Fruit fly (Drosophila melanogaster): Measurements from ENCODE around the gene ValRS-m.

ValRS-m gene

DNA sequence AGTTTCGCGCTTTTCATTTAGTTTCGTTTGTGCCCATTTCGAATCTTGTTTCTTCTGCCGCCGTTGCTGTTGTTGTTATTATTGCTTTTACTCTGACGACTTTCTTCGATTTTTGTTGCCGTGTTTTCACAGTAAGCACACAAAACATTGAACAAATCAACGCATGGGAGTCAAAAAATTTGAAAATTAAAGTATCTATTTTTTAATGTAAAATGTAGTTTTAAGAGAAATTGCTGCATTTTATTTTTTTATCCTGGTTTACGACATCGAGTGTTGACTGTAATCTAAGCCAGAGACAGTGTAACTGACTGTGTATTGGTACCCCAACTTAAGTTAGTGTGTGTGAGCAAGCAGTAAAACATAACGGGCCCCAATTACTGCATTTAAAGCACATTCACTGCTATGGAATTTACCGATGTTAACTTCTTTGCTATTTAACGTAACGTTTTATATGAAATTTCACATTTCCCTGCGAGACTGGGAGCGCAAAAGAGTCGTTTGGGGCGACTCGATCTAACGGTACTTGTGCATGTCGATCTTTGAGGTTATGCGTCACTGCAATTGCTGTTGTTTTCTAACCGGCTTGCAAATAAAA, 31.7 kb upstream of the ValRS-m start (continued):
- peak; percentile 74 for TF ChIP-seq CG32264 (GFP tag; optimal IDR thresholded peaks at IDR 0.05)
- TF ChIP-seq Jra (GFP tag; optimal IDR thresholded peaks at IDR 0.05): peak; percentile 67
- no peak for TF ChIP-seq lola (GFP tag; optimal IDR thresholded peaks at IDR 0.05)

DNA sequence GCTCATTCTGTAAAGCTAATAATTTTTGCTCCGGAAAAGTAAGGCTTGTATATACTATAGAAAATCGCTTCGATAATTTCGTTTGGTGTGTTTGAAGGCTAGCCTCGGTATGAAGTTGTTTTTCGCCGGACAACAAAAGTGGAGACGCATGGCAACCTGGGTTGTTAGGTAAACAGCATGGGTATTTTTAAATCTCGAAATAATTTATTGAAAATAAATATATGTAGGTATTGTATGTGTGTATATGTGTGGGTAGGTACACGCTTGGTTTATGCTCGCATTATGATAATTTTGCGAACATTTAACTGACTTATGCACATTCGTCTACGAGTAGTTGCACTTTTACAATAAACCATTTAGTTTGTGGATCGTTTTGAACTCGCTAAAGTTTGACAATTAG, 25.6 kb upstream of the ValRS-m start, which contains the start of gene CG5280:
Gene CG5280, minus strand, starts transcription at position 101 of the 400 bp plus-strand sequence.
- no peak for TF ChIP-seq GATAd (GFP tag; optimal IDR thresholded peaks at IDR 0.05)
- TF ChIP-seq lola (GFP tag; optimal IDR thresholded peaks at IDR 0.05): no peak

- TF ChIP-seq brk (GFP tag; optimal IDR thresholded peaks at IDR 0.05) (no peak), Vsx2 (GFP tag; optimal IDR thresholded peaks at IDR 0.05; ENCODE audit: partially characterized antibody) (peak; percentile 40), Rel (GFP tag; optimal IDR thresholded peaks at IDR 0.05) (no peak), Rel (tag; optimal IDR thresholded peaks at IDR 0.05) (peak; percentile 43)
Observed at dm6 chr3L:8986582-8986981, 22.0 kb upstream of the ValRS-m start, which contains the start of gene CG5068. Gene CG5068, plus strand, starts transcription at chr3L:8986710.

DNA sequence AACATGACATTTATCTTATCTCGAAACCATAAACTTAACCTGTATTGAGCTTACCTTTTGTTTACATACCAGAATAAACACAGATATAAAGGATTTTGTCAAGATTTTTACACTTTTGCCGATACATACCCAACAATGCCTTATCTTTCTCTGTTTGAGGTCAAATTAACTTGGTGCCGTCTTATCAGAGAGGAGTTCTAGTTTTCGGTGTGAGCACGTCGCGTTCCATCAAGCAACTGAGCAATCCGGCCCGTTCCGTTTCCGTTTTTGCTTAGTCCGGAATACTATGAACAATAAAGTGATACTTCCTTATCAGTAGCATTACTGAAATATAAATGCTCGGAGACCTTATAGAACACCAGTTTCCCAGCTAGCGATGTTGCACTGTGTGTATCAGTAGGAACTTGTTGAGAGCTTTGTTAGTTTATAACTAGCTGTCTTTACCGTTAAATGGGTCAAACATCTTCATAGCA, 21.3 kb upstream of the ValRS-m start, which contains the start of gene Galk:
Gene Galk, minus strand, starts transcription at position 244 of the 473 bp plus-strand sequence.
- TF ChIP-seq CG32264 (GFP tag; optimal IDR thresholded peaks at IDR 0.05): no peak
- TF ChIP-seq Hr83 (GFP tag; optimal IDR thresholded peaks at IDR 0.05; ENCODE audit: poor library complexity, severe bottlenecking): peak; percentile 41
- peak; percentile 25 for TF ChIP-seq Sp1 (GFP tag; optimal IDR thresholded peaks at IDR 0.05)
- no peak for TF ChIP-seq psq (GFP tag; optimal IDR thresholded peaks at IDR 0.05)
- TF ChIP-seq OdsH (GFP tag; optimal IDR thresholded peaks at IDR 0.05): peak; percentile 32
- peak; percentile 3 for TF ChIP-seq fru (GFP tag; optimal IDR thresholded peaks at IDR 0.05)
- TF ChIP-seq Dif (GFP tag; optimal IDR thresholded peaks at IDR 0.05; ENCODE audit: partially characterized antibody): peak; percentile 18

- TF ChIP-seq CrebA (GFP tag; optimal IDR thresholded peaks at IDR 0.05; ENCODE audit: borderline replicate concordance) (no peak), jim (GFP tag; optimal IDR thresholded peaks at IDR 0.05) (no peak), foxo (GFP tag; optimal IDR thresholded peaks at IDR 0.05) (peak in 1 of 2 experiments; percentile 41), ey (GFP tag; optimal IDR thresholded peaks at IDR 0.05) (no peak), br (GFP tag; optimal IDR thresholded peaks at IDR 0.05) (peak; percentile 26), Dif (GFP tag; optimal IDR thresholded peaks at IDR 0.05; ENCODE audit: partially characterized antibody) (no peak), h (GFP tag; optimal IDR thresholded peaks at IDR 0.05) (peak; percentile 52), Sp1 (GFP tag; optimal IDR thresholded peaks at IDR 0.05) (peak; percentile 2), woc (GFP tag; optimal IDR thresholded peaks at IDR 0.05) (peak; percentile 25), HLH106 (tag; optimal IDR thresholded peaks at IDR 0.05) (peak; percentile 32), Hr83 (GFP tag; optimal IDR thresholded peaks at IDR 0.05; ENCODE audit: poor library complexity, severe bottlenecking) (peak; percentile 38), Mio (GFP tag; optimal IDR thresholded peaks at IDR 0.05) (no peak), Jra (GFP tag; optimal IDR thresholded peaks at IDR 0.05) (no peak), rgr (GFP tag; optimal IDR thresholded peaks at IDR 0.05) (peak; percentile 8), sage (GFP tag; optimal IDR thresholded peaks at IDR 0.05) (no peak)
Observed at dm6 chr3L:8985132-8985847, 20.7 kb upstream of the ValRS-m start.

DNA sequence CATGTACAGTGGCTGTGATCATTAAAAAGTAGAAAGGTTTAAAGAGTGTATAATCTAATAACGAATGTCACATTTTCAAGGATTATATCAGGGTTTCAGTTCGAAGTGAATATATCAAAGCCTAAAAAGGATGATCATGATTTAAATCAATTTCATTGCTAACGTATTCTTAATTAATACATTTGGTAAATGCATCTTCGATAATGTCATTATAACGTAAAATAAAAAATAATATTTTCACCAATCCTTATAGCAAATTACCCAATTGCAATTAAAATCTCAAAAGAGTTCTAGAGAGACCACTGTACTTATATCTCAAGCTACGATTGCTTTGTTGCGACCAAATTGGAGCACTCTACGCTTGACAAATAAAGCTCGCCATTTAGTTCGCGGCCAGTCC, 17.5 kb upstream of the ValRS-m start:
- TF ChIP-seq h (GFP tag; optimal IDR thresholded peaks at IDR 0.05) (peak; percentile 12), Sp1 (GFP tag; optimal IDR thresholded peaks at IDR 0.05) (no peak), Rel (GFP tag; optimal IDR thresholded peaks at IDR 0.05) (no peak), Rel (tag; optimal IDR thresholded peaks at IDR 0.05) (no peak), GATAd (GFP tag; optimal IDR thresholded peaks at IDR 0.05) (no peak), CG32264 (GFP tag; optimal IDR thresholded peaks at IDR 0.05) (no peak), pan (optimal IDR thresholded peaks at IDR 0.05) (no peak), lola (GFP tag; optimal IDR thresholded peaks at IDR 0.05) (no peak), Hr78 (GFP tag; optimal IDR thresholded peaks at IDR 0.05) (no peak), foxo (GFP tag; optimal IDR thresholded peaks at IDR 0.05) (peak in 1 of 2 experiments; percentile 26), tai (GFP tag; optimal IDR thresholded peaks at IDR 0.05) (no peak), CG9705 (GFP tag; optimal IDR thresholded peaks at IDR 0.05) (no peak), rgr (GFP tag; optimal IDR thresholded peaks at IDR 0.05) (no peak), HLH106 (tag; optimal IDR thresholded peaks at IDR 0.05) (peak; percentile 15)

All from whole organism, wandering third instar larva.